Fruit fly (Drosophila melanogaster) whole organism, adult: ENCODE measurements around the gene vvl.

Experiments used
- CG7101 ChIP-seq: fragments of 200-800 bp; sonication (Bioruptor generic); optimal IDR thresholded peaks from 2 replicates; lab custom pipeline; 2018; ENCODE audit warnings: missing biosample characterization, mild to moderate bottlenecking, missing genetic modification characterization, moderate library complexity
- Crg-1 ChIP-seq: fragments of 200-800 bp; sonication (Bioruptor generic); optimal IDR thresholded peaks from 2 replicates; lab custom pipeline; 2016; ENCODE audit warnings: missing biosample characterization, missing genetic modification characterization
- bab1 ChIP-seq: fragments of 200-800 bp; sonication (Bioruptor generic); optimal IDR thresholded peaks from 3 replicates; lab custom pipeline; 2019; ENCODE audit warnings: missing biosample characterization, mild to moderate bottlenecking, missing genetic modification characterization, moderate library complexity

DNA sequence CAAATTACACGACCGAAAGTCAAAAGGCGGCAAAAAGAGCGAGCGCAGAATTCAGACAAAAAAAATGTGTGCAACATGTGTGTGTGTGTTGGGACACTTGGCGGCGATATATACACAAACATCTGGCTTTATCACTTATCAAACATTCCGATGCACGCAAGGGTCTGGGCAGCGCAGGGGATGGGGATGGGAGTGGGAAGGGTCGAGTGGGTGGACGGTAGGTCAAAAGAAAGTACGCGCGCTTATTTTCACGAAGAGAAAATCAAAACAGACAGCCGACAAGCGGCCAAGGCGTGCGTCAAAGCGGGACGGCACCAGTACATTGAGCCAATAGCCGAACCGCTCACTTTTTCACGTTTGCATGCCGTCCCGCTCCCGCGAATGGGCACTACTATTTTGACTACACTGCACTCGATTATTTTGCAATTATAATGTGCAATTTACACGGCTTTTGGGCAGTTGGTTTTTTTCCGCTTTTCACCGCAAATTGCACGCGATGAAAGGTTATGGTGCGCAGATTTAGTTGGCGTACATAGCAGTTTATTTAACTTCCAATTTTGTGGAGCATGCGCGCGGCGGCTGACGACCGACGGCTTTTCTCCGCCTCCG, 47.7 kb upstream of the vvl start:
- TF ChIP-seq bab1 (no peak), CG7101 (tag; lab: Kevin White, UChicago) (no peak), Crg-1 (GFP tag; lab: Kevin White, UChicago) (no peak)
